Fruit fly (Drosophila melanogaster) whole organism, adult: ENCODE measurements around the gene CG46308.
A peak's percentile ranks its signal among the peaks of the same experiment; 100 is the strongest.

Experiments
- CG11617 ChIP-seq: fragments of 200-800 bp; sonication (Bioruptor generic); optimal IDR thresholded peaks from 2 replicates; lab custom pipeline; 2017; ENCODE audit warnings: mild to moderate bottlenecking, missing biosample characterization, missing genetic modification reagents, missing genetic modification characterization
- CG12768 ChIP-seq: fragments of 200-800 bp; sonication (Bioruptor generic); optimal IDR thresholded peaks from 2 replicates; lab custom pipeline; 2017; ENCODE audit warnings: missing biosample characterization, missing genetic modification characterization, mild to moderate bottlenecking, moderate library complexity, missing genetic modification reagents
- CG14711 ChIP-seq: fragments of 200-800 bp; sonication (Bioruptor generic); optimal IDR thresholded peaks from 2 replicates; lab custom pipeline; 2018; ENCODE audit warnings: missing biosample characterization, mild to moderate bottlenecking, missing genetic modification characterization, moderate library complexity
- CG1620 ChIP-seq: fragments of 200-800 bp; sonication (Bioruptor generic); optimal IDR thresholded peaks from 2 replicates; lab custom pipeline; 2016; ENCODE audit warnings: missing biosample characterization, missing genetic modification characterization
- CG33017 ChIP-seq: fragments of 200-800 bp; sonication (Bioruptor generic); optimal IDR thresholded peaks from 2 replicates; lab custom pipeline; 2018; ENCODE audit warnings: missing biosample characterization, mild to moderate bottlenecking, missing genetic modification characterization, moderate library complexity
- CG5204 ChIP-seq: fragments of 200-800 bp; sonication (Bioruptor generic); optimal IDR thresholded peaks from 2 replicates; lab custom pipeline; 2016; ENCODE audit warnings: missing biosample characterization, missing genetic modification characterization
- CG7045 ChIP-seq: fragments of 200-800 bp; sonication (Bioruptor generic); optimal IDR thresholded peaks from 2 replicates; lab custom pipeline; 2017; ENCODE audit warnings: missing biosample characterization, mild to moderate bottlenecking, missing genetic modification characterization
- CG7101 ChIP-seq: fragments of 200-800 bp; sonication (Bioruptor generic); optimal IDR thresholded peaks from 2 replicates; lab custom pipeline; 2018; ENCODE audit warnings: missing biosample characterization, mild to moderate bottlenecking, missing genetic modification characterization, moderate library complexity
- Clk ChIP-seq: fragments of 200-800 bp; sonication (Bioruptor generic); optimal IDR thresholded peaks from 2 replicates; lab custom pipeline; 2017; ENCODE audit warnings: missing biosample characterization, missing genetic modification characterization
- Crg-1 ChIP-seq: fragments of 200-800 bp; sonication (Bioruptor generic); optimal IDR thresholded peaks from 2 replicates; lab custom pipeline; 2016; ENCODE audit warnings: missing biosample characterization, missing genetic modification characterization
- Hr96 ChIP-seq: fragments of 200-800 bp; sonication (Bioruptor generic); optimal IDR thresholded peaks from 2 replicates; lab custom pipeline; 2016; ENCODE audit warnings: missing biosample characterization, missing genetic modification characterization
- Mnt ChIP-seq: fragments of 200-800 bp; sonication (Bioruptor generic); optimal IDR thresholded peaks from 2 replicates; lab custom pipeline; 2016; ENCODE audit warnings: missing biosample characterization, mild to moderate bottlenecking, missing genetic modification characterization
- bab1 ChIP-seq: fragments of 200-800 bp; sonication (Bioruptor generic); optimal IDR thresholded peaks from 3 replicates; lab custom pipeline; 2019; ENCODE audit warnings: missing biosample characterization, mild to moderate bottlenecking, missing genetic modification characterization, moderate library complexity
- cic ChIP-seq: fragments of 200-800 bp; sonication (Bioruptor generic); optimal IDR thresholded peaks from 2 replicates; lab custom pipeline; 2017; ENCODE audit warnings: missing biosample characterization, mild to moderate bottlenecking, missing genetic modification characterization, moderate library complexity
- cnc ChIP-seq, 2 experiments: fragments of >200 bp; optimal IDR thresholded peaks; 2 replicates each; lab custom pipeline; 2017
- kay ChIP-seq: fragments of 200-800 bp; sonication (Bioruptor generic); peaks from one replicate; lab custom pipeline; 2016; ENCODE audit warnings: missing biosample characterization, missing genetic modification characterization, borderline replicate concordance
- ovo ChIP-seq: fragments of 200-800 bp; sonication (Bioruptor generic); optimal IDR thresholded peaks from 2 replicates; lab custom pipeline; 2016; ENCODE audit warnings: missing biosample characterization, missing genetic modification characterization
- pad ChIP-seq: fragments of 200-800 bp; sonication (Bioruptor generic); optimal IDR thresholded peaks from 3 replicates; lab custom pipeline; 2017; ENCODE audit warnings: missing biosample characterization, missing genetic modification characterization, mild to moderate bottlenecking, moderate library complexity, missing genetic modification reagents
- tj ChIP-seq: fragments of 200-800 bp; sonication (Bioruptor generic); optimal IDR thresholded peaks from 3 replicates; lab custom pipeline; 2017; ENCODE audit warnings: missing biosample characterization, mild to moderate bottlenecking, missing genetic modification characterization, moderate library complexity
- toe ChIP-seq: fragments of 200-800 bp; sonication (Bioruptor generic); optimal IDR thresholded peaks from 2 replicates; lab custom pipeline; 2016; ENCODE audit warnings: missing biosample characterization, missing genetic modification characterization

The CG46308 gene

DNA sequence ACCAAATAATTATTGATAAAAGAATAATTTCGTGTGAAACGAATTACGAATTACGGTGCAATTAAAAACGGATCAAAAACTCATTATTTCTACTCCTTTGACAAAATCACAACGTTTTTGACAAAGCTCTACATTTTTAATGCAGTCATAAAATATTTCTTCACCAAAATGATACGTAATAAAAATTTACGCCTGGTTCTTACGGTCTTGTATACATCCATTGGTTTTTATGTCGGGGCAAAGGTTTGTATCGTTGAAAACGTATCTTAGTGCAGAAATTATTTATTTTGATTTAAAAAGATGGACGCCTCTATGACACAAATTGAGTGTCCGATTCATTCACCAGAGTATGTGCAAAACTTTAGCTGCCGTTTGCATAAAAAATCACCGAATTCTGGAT, 70.2 kb downstream of the CG46308 start, which contains the start of gene CG33644:
Gene CG33644, plus strand, starts transcription at position 301 of the 400 bp plus-strand sequence.
- TF ChIP-seq tj (GFP tag; lab: Kevin White, UChicago) (no peak), Clk (no peak), cic (GFP tag; lab: Kevin White, UChicago) (no peak), CG33017 (tag; lab: Kevin White, UChicago) (no peak), toe (GFP tag; lab: Kevin White, UChicago) (no peak), CG12768 (no peak), bab1 (GFP tag; lab: Kevin White, UChicago) (no peak), CG7045 (GFP tag; lab: Kevin White, UChicago) (no peak), Crg-1 (GFP tag; lab: Kevin White, UChicago) (no peak), CG14711 (no peak), pad (GFP tag; lab: Kevin White, UChicago) (no peak), kay (GFP tag; lab: Kevin White, UChicago) (no peak), CG1620 (GFP tag; lab: Kevin White, UChicago) (no peak), cnc (optimal IDR thresholded peaks at IDR 0.05; lab: Kevin White, UChicago) (no peak), ovo (GFP tag; lab: Kevin White, UChicago) (no peak), Mnt (GFP tag; lab: Kevin White, UChicago) (no peak), CG5204 (no peak), CG7101 (no peak), CG11617 (no peak), Hr96 (GFP tag; lab: Kevin White, UChicago) (no peak)

DNA sequence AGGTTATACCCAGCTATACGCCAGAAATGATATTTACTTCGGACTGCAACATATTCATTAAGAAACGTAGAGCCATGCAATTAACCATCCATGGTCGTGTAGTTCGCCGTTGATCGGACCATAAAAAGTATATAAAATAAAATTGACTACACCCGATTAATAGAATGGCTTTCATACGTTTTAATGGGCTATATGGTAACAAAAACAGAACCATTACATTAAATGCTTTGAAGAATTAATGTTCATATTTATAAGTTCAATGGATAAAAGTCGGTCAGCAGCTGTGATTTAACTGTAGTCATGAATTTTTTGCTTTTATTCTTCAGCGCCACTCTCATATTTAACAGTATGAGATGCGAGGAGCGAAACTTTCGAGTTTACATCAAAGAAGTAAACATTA, 71.0 kb downstream of the CG46308 start, which contains the start of gene CG33645:
Gene CG33645, plus strand, starts transcription at position 301 of the 400 bp plus-strand sequence.
- TF ChIP-seq bab1 (GFP tag; lab: Kevin White, UChicago) (no peak), Crg-1 (GFP tag; lab: Kevin White, UChicago) (no peak), CG5204 (no peak), CG7101 (no peak), ovo (GFP tag; lab: Kevin White, UChicago) (no peak), CG33017 (tag; lab: Kevin White, UChicago) (no peak), CG1620 (GFP tag; lab: Kevin White, UChicago) (no peak), Hr96 (GFP tag; lab: Kevin White, UChicago) (no peak), Clk (no peak), cic (GFP tag; lab: Kevin White, UChicago) (no peak), pad (GFP tag; lab: Kevin White, UChicago) (no peak), CG7045 (GFP tag; lab: Kevin White, UChicago) (no peak), cnc (optimal IDR thresholded peaks at IDR 0.05; lab: Kevin White, UChicago) (no peak), CG11617 (no peak), CG14711 (no peak), toe (GFP tag; lab: Kevin White, UChicago) (no peak), Mnt (GFP tag; lab: Kevin White, UChicago) (no peak), tj (GFP tag; lab: Kevin White, UChicago) (no peak), kay (GFP tag; lab: Kevin White, UChicago) (no peak), CG12768 (no peak)

DNA sequence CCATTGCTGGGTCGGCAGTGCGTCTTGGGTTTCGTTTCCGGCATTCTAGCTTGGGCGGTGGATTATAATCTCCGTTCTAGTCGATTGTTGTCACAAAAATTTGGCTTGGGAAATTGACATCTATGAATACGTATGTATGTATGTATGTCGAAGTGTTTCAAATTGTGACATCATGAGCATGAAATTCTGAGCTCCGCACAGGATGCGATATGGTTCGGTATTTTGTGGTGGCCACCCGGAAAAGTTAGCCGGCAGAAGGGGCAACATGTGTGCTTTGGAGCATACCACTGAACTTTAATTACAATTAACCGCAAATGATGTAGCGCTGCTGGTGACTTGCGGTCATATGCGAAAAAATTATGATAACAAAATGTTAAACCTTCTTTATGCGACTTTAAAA, 74.1 kb downstream of the CG46308 start, which contains the start of gene CG15638:
Gene CG15638, minus strand, starts transcription at position 101 of the 400 bp plus-strand sequence.
- TF ChIP-seq cnc (optimal IDR thresholded peaks at IDR 0.05; lab: Kevin White, UChicago) (no peak), kay (GFP tag; lab: Kevin White, UChicago) (peak; percentile 12)

DNA sequence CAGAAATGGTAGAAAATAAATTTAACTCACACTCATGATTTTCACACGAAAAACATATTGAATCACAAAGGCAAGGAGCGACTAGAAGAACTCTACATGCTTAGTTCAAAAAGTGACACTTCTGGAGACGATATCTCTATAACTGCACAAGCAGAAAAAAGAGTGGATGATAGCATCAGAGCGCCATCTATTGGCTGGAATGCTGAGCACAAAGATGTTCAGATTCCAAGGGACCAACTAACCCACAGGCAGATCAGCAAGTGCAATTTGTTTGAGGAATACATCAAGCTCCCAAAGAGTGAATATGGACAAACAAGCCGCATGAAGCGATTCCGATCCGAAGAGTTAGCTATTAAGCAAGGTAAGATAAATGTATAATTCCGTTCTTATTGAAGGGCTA, 79.1 kb downstream of the CG46308 start, which contains the start of gene CG16852:
Gene CG16852, plus strand, starts transcription at position 48 of the 400 bp plus-strand sequence.
- TF ChIP-seq kay (GFP tag; lab: Kevin White, UChicago) (no peak), Clk (no peak), cic (GFP tag; lab: Kevin White, UChicago) (no peak), CG1620 (GFP tag; lab: Kevin White, UChicago) (no peak), CG5204 (no peak), Hr96 (GFP tag; lab: Kevin White, UChicago) (no peak), Crg-1 (GFP tag; lab: Kevin White, UChicago) (no peak), CG11617 (no peak), bab1 (GFP tag; lab: Kevin White, UChicago) (no peak), tj (GFP tag; lab: Kevin White, UChicago) (no peak), pad (GFP tag; lab: Kevin White, UChicago) (no peak), CG7045 (GFP tag; lab: Kevin White, UChicago) (no peak), CG14711 (no peak), Mnt (GFP tag; lab: Kevin White, UChicago) (no peak), ovo (GFP tag; lab: Kevin White, UChicago) (no peak), CG33017 (tag; lab: Kevin White, UChicago) (no peak), cnc (optimal IDR thresholded peaks at IDR 0.05; lab: Kevin White, UChicago) (no peak), CG12768 (no peak), toe (GFP tag; lab: Kevin White, UChicago) (no peak)

DNA sequence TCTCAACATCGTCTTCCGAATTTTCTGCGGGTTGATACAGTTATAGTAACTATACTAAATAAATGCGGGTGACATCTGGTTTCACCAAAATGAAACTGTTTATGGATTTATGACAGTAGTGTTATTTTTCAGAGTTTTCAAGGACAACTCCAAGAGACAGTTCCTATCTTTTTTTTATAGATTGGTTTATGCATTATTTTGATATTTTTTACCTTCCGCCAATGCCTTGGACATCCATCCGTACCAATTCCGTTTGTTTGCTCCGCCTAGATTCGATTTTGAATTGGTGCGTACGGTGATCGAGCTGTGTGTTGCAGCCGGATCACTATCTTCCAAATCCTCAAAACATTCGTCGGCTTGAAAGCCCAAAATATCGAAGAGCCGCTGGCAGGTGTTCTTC, 80.4 kb downstream of the CG46308 start, which contains the start of gene CG16853:
Gene CG16853, plus strand, starts transcription at position 301 of the 400 bp plus-strand sequence.
- no peak for TF ChIP-seq CG11617
- TF ChIP-seq CG5204, result no peak
- no peak for TF ChIP-seq CG7045 (GFP tag; lab: Kevin White, UChicago)
- TF ChIP-seq cnc (optimal IDR thresholded peaks at IDR 0.05; lab: Kevin White, UChicago), result no peak
- no peak for TF ChIP-seq CG1620 (GFP tag; lab: Kevin White, UChicago)
- TF ChIP-seq Mnt (GFP tag; lab: Kevin White, UChicago), result no peak

DNA sequence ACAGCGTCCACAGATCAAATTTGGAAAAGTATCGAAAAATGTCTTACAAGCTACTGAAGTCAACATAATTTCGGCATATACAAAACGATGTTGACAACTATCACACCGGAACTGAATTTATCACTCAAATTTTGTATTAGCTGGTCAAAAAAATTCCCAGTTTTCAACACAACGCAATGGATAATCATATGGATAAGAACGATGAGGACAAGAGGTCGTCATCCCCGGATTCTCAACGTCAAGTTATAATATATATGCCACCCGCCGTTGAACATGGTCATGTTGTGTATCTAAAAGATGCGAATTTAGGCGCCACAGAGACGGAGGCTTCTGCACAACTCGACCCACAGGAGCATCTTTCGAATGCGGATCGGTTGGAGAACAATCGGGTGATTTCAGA, 80.9 kb downstream of the CG46308 start, which contains the start of gene CG9263:
Gene CG9263, minus strand, starts transcription at position 101 of the 400 bp plus-strand sequence.
- no peak for TF ChIP-seq CG11617
- TF ChIP-seq CG1620 (GFP tag; lab: Kevin White, UChicago), result no peak
- no peak for TF ChIP-seq CG7101
